Worm (Caenorhabditis elegans): ENCODE data around the gene glrx-3.

glrx-3 gene

ce11 chrV:4346799-4347198, 5.7 kb upstream of the glrx-3 start, which contains the start of gene mcm-7 (continued):
- TF ChIP-seq pag-3 (tag; optimal IDR thresholded peaks at IDR 0.05; ENCODE audit: borderline replicate concordance, insufficient read depth) (no peak), ama-1 (optimal IDR thresholded peaks at IDR 0.05) (no peak), fkh-8 (tag; optimal IDR thresholded peaks at IDR 0.05) (peak; percentile 30), pqm-1 (tag; optimal IDR thresholded peaks at IDR 0.05) (no peak), hlh-17 (GFP tag; optimal IDR thresholded peaks at IDR 0.05; ENCODE audit: borderline replicate concordance) (no peak), mab-9 (GFP tag; IDR thresholded peaks at IDR 0.05) (no peak), aha-1 (tag; optimal IDR thresholded peaks at IDR 0.05) (no peak), elt-2 (tag; optimal IDR thresholded peaks at IDR 0.05) (no peak), jun-1 (tag; optimal IDR thresholded peaks at IDR 0.05) (peak; percentile 18), dsc-1 (tag; optimal IDR thresholded peaks at IDR 0.05) (peak; percentile 12), dpl-1 (GFP tag; optimal IDR thresholded peaks at IDR 0.05) (peak; percentile 91 to 96 (median 95)), vab-15 (tag; optimal IDR thresholded peaks at IDR 0.05) (no peak), ets-5 (GFP tag; IDR thresholded peaks at IDR 0.05) (no peak), zag-1 (tag; optimal IDR thresholded peaks at IDR 0.05) (no peak), unc-86 (tag; optimal IDR thresholded peaks at IDR 0.05) (peak; percentile 37), nhr-11 (tag; optimal IDR thresholded peaks at IDR 0.05) (no peak), nhr-28 (tag; optimal IDR thresholded peaks at IDR 0.05) (no peak), lin-14 (GFP tag; optimal IDR thresholded peaks at IDR 0.05) (peak; percentile 38), sptf-1 (tag; optimal IDR thresholded peaks at IDR 0.05) (no peak), ztf-4 (tag; optimal IDR thresholded peaks at IDR 0.05) (no peak), C34B4.2 (tag; optimal IDR thresholded peaks at IDR 0.05) (no peak), zip-4 (GFP tag; optimal IDR thresholded peaks at IDR 0.05) (no peak), nhr-71 (tag; optimal IDR thresholded peaks at IDR 0.05) (peak; percentile 68), nhr-76 (tag; optimal IDR thresholded peaks at IDR 0.05) (no peak), lin-39 (tag; optimal IDR thresholded peaks at IDR 0.05) (no peak), elt-3 (tag; optimal IDR thresholded peaks at IDR 0.05) (peak in 2 of 6 experiments; percentile 11 to 58), snu-23 (GFP tag; optimal IDR thresholded peaks at IDR 0.05) (peak; percentile 64), lin-13 (GFP tag; optimal IDR thresholded peaks at IDR 0.05) (peak; percentile 16), unc-98 (GFP tag; IDR thresholded peaks at IDR 0.05) (no peak), efl-3 (GFP tag; optimal IDR thresholded peaks at IDR 0.05) (no peak), nhr-47 (tag; optimal IDR thresholded peaks at IDR 0.05) (peak; percentile 58)

ce11 chrV:4346325-4346724, 5.2 kb upstream of the glrx-3 start, which contains the start of gene hpo-18:
Gene hpo-18 (minus strand): TSS chrV:4346425.
- TF ChIP-seq fkh-4 (tag; optimal IDR thresholded peaks at IDR 0.05; ENCODE audit: borderline replicate concordance) (no peak), Y116A8C.19 (tag; optimal IDR thresholded peaks at IDR 0.05; ENCODE audit: borderline replicate concordance) (no peak), pqm-1 (tag; optimal IDR thresholded peaks at IDR 0.05) (no peak), fkh-10 (GFP tag; optimal IDR thresholded peaks at IDR 0.05) (no peak), pax-3 (tag; optimal IDR thresholded peaks at IDR 0.05) (no peak), aly-2 (tag; optimal IDR thresholded peaks at IDR 0.05) (no peak), ceh-88 (GFP tag; IDR thresholded peaks at IDR 0.05) (no peak), nhr-28 (tag; optimal IDR thresholded peaks at IDR 0.05) (no peak), fkh-8 (tag; optimal IDR thresholded peaks at IDR 0.05) (no peak)

- TF ChIP-seq xbp-1 (tag; optimal IDR thresholded peaks at IDR 0.05) (no peak), skn-1 (tag; optimal IDR thresholded peaks at IDR 0.05) (no peak), nhr-11 (tag; optimal IDR thresholded peaks at IDR 0.05) (no peak), fos-1 (tag; optimal IDR thresholded peaks at IDR 0.05) (no peak), ztf-11 (tag; optimal IDR thresholded peaks at IDR 0.05) (no peak), efl-1 (optimal IDR thresholded peaks at IDR 0.05) (peak in 1 of 2 experiments; percentile 9), efl-1 (GFP tag; optimal IDR thresholded peaks at IDR 0.05 in 1 of 2) (peak in 1 of 2 experiments; percentile 86), zip-4 (GFP tag; optimal IDR thresholded peaks at IDR 0.05) (peak; percentile 0), pag-3 (tag; optimal IDR thresholded peaks at IDR 0.05; ENCODE audit: borderline replicate concordance, insufficient read depth) (no peak), nhr-76 (tag; optimal IDR thresholded peaks at IDR 0.05) (no peak), Y116A8C.19 (tag; optimal IDR thresholded peaks at IDR 0.05; ENCODE audit: borderline replicate concordance) (no peak), fkh-8 (tag; optimal IDR thresholded peaks at IDR 0.05) (no peak), hlh-4 (tag; optimal IDR thresholded peaks at IDR 0.05) (no peak), fkh-10 (GFP tag; optimal IDR thresholded peaks at IDR 0.05) (no peak), egl-13 (tag; optimal IDR thresholded peaks at IDR 0.05) (no peak), elt-2 (tag; optimal IDR thresholded peaks at IDR 0.05) (peak; percentile 6), ets-5 (GFP tag; IDR thresholded peaks at IDR 0.05) (no peak), nhr-71 (tag; optimal IDR thresholded peaks at IDR 0.05) (peak; percentile 7), unc-30 (tag; optimal IDR thresholded peaks at IDR 0.05) (no peak), isw-1 (GFP tag; IDR thresholded peaks at IDR 0.05) (no peak)
These were observed 4.6 kb upstream of the glrx-3 start, which contains the start of gene figl-1 for ce11 chrV:4345714-4346113. Gene figl-1 (minus strand): TSS chrV:4345999.

Measured in whole organism, L1 larva.